Fruit fly (Drosophila melanogaster) whole organism, prepupa: ENCODE results near the gene CG16995.

Source experiments
- CG31627 ChIP-seq: fragments of 200-800 bp; sonication (Bioruptor generic); optimal IDR thresholded peaks from 3 replicates; lab custom pipeline; 2016; ENCODE audit warnings: missing biosample characterization, missing genetic modification characterization
- CG4318 ChIP-seq: fragments of 200-800 bp; sonication (Bioruptor generic); optimal IDR thresholded peaks from 3 replicates; lab custom pipeline; 2017; ENCODE audit warnings: missing biosample characterization, mild to moderate bottlenecking, missing genetic modification characterization
- CG6276 ChIP-seq: fragments of 200-800 bp; sonication (Bioruptor generic); optimal IDR thresholded peaks from 2 replicates; lab custom pipeline; 2017; ENCODE audit warnings: missing biosample characterization, mild to moderate bottlenecking, missing genetic modification characterization
- CG6854 ChIP-seq: fragments of 200-800 bp; sonication (Bioruptor generic); optimal IDR thresholded peaks from 2 replicates; lab custom pipeline; 2017; ENCODE audit warnings: missing biosample characterization, mild to moderate bottlenecking, missing genetic modification characterization
- Eip75B ChIP-seq: fragments of 200-800 bp; sonication (Bioruptor generic); optimal IDR thresholded peaks from 3 replicates; lab custom pipeline; 2016; ENCODE audit warnings: missing biosample characterization, missing genetic modification characterization
- Eip93F ChIP-seq: fragments of 200-800 bp; sonication (Bioruptor generic); optimal IDR thresholded peaks from 2 replicates; lab custom pipeline; 2016; ENCODE audit warnings: missing biosample characterization, mild to moderate bottlenecking, missing genetic modification characterization
- Gug ChIP-seq: fragments of 200-800 bp; sonication (Bioruptor generic); IDR thresholded peaks from 2 replicates; pipeline ENCODE4 v1.3.6; 2022; ENCODE audit warnings: missing biosample characterization, missing genetic modification characterization
- Lpt ChIP-seq: fragments of 200-800 bp; sonication (Bioruptor generic); optimal IDR thresholded peaks from 3 replicates; lab custom pipeline; 2016; ENCODE audit warnings: missing biosample characterization, missing genetic modification characterization
- Met ChIP-seq: fragments of 200-800 bp; sonication (Bioruptor generic); optimal IDR thresholded peaks from 3 replicates; lab custom pipeline; 2016; ENCODE audit warnings: missing biosample characterization, missing genetic modification characterization
- OdsH ChIP-seq: fragments of 200-800 bp; sonication (Bioruptor generic); optimal IDR thresholded peaks from 3 replicates; lab custom pipeline; 2016; ENCODE audit warnings: missing biosample characterization, missing genetic modification characterization
- dac ChIP-seq: fragments of 200-800 bp; sonication (Bioruptor generic); optimal IDR thresholded peaks from 2 replicates; lab custom pipeline; 2017; ENCODE audit warnings: missing biosample characterization, mild to moderate bottlenecking, missing genetic modification characterization
- dsx ChIP-seq: fragments of 200-800 bp; optimal IDR thresholded peaks from 3 replicates; lab custom pipeline; 2019; ENCODE audit warnings: missing biosample characterization, mild to moderate bottlenecking, missing genetic modification characterization, moderate library complexity; ENCODE audit not compliant: poor library complexity, severe bottlenecking
- salr ChIP-seq, 2 experiments: fragments of 200-800 bp; sonication (Bioruptor generic); optimal IDR thresholded peaks; 3 replicates each; lab custom pipeline; 2016 to 2018; ENCODE audit warnings: missing biosample characterization in 2 of 2, missing genetic modification characterization in 2 of 2, mild to moderate bottlenecking in 1 of 2

DNA sequence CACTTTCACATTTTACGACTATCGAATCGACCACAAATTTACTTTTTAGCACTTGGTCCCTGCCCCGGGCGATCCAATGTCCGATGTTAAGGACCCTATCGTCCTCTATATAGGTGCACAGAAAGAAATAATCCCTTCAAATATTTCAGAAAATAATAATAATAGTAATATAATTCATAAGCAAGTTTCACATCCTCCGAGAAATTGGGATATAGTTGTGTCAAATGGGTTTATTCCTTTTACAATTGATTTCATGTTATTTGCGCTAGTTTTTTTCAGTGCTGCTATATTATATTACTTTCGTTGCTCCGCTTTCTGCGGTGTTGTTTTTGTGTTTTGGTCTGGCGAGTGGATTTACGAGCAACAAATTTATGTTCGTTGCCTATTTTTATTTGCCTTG is 40.7 kb downstream of the CG16995 start:
- TF ChIP-seq CG6276 (GFP tag; lab: Kevin White, UChicago) (no peak), dac (GFP tag; lab: Kevin White, UChicago) (no peak), salr (GFP tag; optimal IDR thresholded peaks at IDR 0.05; lab: Kevin White, UChicago) (no peak), CG31627 (no peak), OdsH (GFP tag; lab: Kevin White, UChicago) (no peak), Gug (GFP tag; lab: Robert Waterston, UW) (no peak), Lpt (no peak), Met (GFP tag; lab: Kevin White, UChicago) (no peak), Eip93F (GFP tag; lab: Kevin White, UChicago) (no peak), CG4318 (GFP tag; lab: Kevin White, UChicago) (no peak), CG6854 (GFP tag; lab: Kevin White, UChicago) (no peak), dsx (GFP tag; lab: Kevin White, UChicago) (no peak), Eip75B (no peak)
